Fruit fly (Drosophila melanogaster) whole organism, embryonic: ENCODE data around the gene lectin-37Db.
A peak's percentile ranks its signal among the peaks of the same experiment; 100 is the strongest.

Experiments used
- Aef1 ChIP-seq: fragments of 200-800 bp; sonication (Bioruptor generic); IDR thresholded peaks from 3 replicates; pipeline ENCODE4 v1.3.6; 2022; ENCODE audit warnings: missing biosample characterization, missing genetic modification characterization
- Antp ChIP-seq: fragments of 200-800 bp; sonication (Bioruptor generic); optimal IDR thresholded peaks from 3 replicates; lab custom pipeline; 2016; ENCODE audit warnings: missing biosample characterization, missing genetic modification characterization
- Atf-2 ChIP-seq: fragments of 200-800 bp; sonication (Bioruptor generic); optimal IDR thresholded peaks from 2 replicates; lab custom pipeline; 2016; ENCODE audit warnings: missing biosample characterization, missing genetic modification characterization
- Atf6 ChIP-seq: fragments of 200-800 bp; sonication (Bioruptor generic); IDR thresholded peaks from 2 replicates; pipeline ENCODE4 v1.3.6; 2022; ENCODE audit warnings: missing biosample characterization, missing genetic modification characterization
- B-H1 ChIP-seq: fragments of 200-800 bp; sonication (Bioruptor generic); IDR thresholded peaks from 3 replicates; pipeline ENCODE4 v1.3.6; 2022; ENCODE audit warnings: missing biosample characterization, missing genetic modification characterization
- C15 ChIP-seq: fragments of 200-800 bp; sonication (Bioruptor generic); IDR thresholded peaks from 3 replicates; pipeline ENCODE4 v1.3.6; 2022; ENCODE audit warnings: missing biosample characterization, missing genetic modification characterization
- CG10147 ChIP-seq: fragments of 200-800 bp; sonication (Bioruptor generic); optimal IDR thresholded peaks from 2 replicates; lab custom pipeline; 2019; ENCODE audit warnings: missing biosample characterization, mild to moderate bottlenecking, missing genetic modification characterization, moderate library complexity
- CG10321 ChIP-seq: fragments of 200-800 bp; sonication (Bioruptor generic); IDR thresholded peaks from 2 replicates; pipeline ENCODE4 v1.3.6; 2022; ENCODE audit warnings: missing biosample characterization, missing genetic modification characterization
- CG10366 ChIP-seq: fragments of 200-800 bp; sonication (Bioruptor generic); IDR thresholded peaks from 2 replicates; pipeline ENCODE4 v1.3.6; 2022; ENCODE audit warnings: missing biosample characterization, missing genetic modification characterization
- CG10959 ChIP-seq: fragments of 200-800 bp; sonication (Bioruptor generic); IDR thresholded peaks from 2 replicates; pipeline ENCODE4 v1.3.6; 2022; ENCODE audit warnings: missing biosample characterization, missing genetic modification characterization
- CG14014 ChIP-seq: fragments of 200-800 bp; sonication (Bioruptor generic); IDR thresholded peaks from 2 replicates; pipeline ENCODE4 v1.3.6; 2022; ENCODE audit warnings: missing biosample characterization, missing genetic modification characterization
- CG16779 ChIP-seq: fragments of 200-800 bp; sonication (Bioruptor generic); IDR thresholded peaks from 2 replicates; pipeline ENCODE4 v1.3.6; 2022; ENCODE audit warnings: missing biosample characterization, missing genetic modification characterization
- CG3065 ChIP-seq: fragments of 200-800 bp; sonication (Bioruptor generic); optimal IDR thresholded peaks from 2 replicates; lab custom pipeline; 2016; ENCODE audit warnings: missing biosample characterization, missing genetic modification characterization
- CG31441 ChIP-seq: fragments of 200-800 bp; sonication (Bioruptor generic); IDR thresholded peaks from 2 replicates; pipeline ENCODE4 v1.3.6; 2022; ENCODE audit warnings: missing biosample characterization, missing genetic modification characterization
- CG32532 ChIP-seq: fragments of 200-800 bp; sonication (Bioruptor generic); IDR thresholded peaks from 2 replicates; pipeline ENCODE4 v1.3.6; 2022; ENCODE audit warnings: missing biosample characterization, missing genetic modification characterization
- CG3281 ChIP-seq: fragments of 200-800 bp; sonication (Bioruptor generic); optimal IDR thresholded peaks from 3 replicates; lab custom pipeline; 2017; ENCODE audit warnings: missing biosample characterization, mild to moderate bottlenecking, missing genetic modification characterization
- CG33213 ChIP-seq: fragments of 200-800 bp; sonication (Bioruptor generic); optimal IDR thresholded peaks from 3 replicates; lab custom pipeline; 2016; ENCODE audit warnings: missing biosample characterization, missing genetic modification characterization
- CG33557 ChIP-seq: fragments of 200-800 bp; sonication (Bioruptor generic); optimal IDR thresholded peaks from 2 replicates; lab custom pipeline; 2019; ENCODE audit warnings: missing biosample characterization, mild to moderate bottlenecking, missing genetic modification characterization, moderate library complexity
- CG3407 ChIP-seq: fragments of 200-800 bp; sonication (Bioruptor generic); optimal IDR thresholded peaks from 2 replicates; lab custom pipeline; 2018; ENCODE audit warnings: missing biosample characterization, mild to moderate bottlenecking, missing genetic modification characterization
- CG4617 ChIP-seq: fragments of 200-800 bp; sonication (Bioruptor generic); optimal IDR thresholded peaks from 3 replicates; lab custom pipeline; 2016; ENCODE audit warnings: missing biosample characterization, missing genetic modification characterization, borderline replicate concordance
- CG6765 ChIP-seq: fragments of 200-800 bp; sonication (Bioruptor generic); optimal IDR thresholded peaks from 3 replicates; lab custom pipeline; 2017; ENCODE audit warnings: missing biosample characterization, mild to moderate bottlenecking, missing genetic modification characterization
- CG7745 ChIP-seq: fragments of 200-800 bp; sonication (Bioruptor generic); optimal IDR thresholded peaks from 2 replicates; lab custom pipeline; 2018; ENCODE audit warnings: missing biosample characterization, mild to moderate bottlenecking, missing genetic modification characterization, moderate library complexity
- CG8944 ChIP-seq: fragments of 200-800 bp; sonication (Bioruptor generic); optimal IDR thresholded peaks from 3 replicates; lab custom pipeline; 2016; ENCODE audit warnings: missing biosample characterization, missing genetic modification characterization
- CG9437 ChIP-seq: fragments of 200-800 bp; sonication (Bioruptor generic); optimal IDR thresholded peaks from 2 replicates; lab custom pipeline; 2018; ENCODE audit warnings: missing biosample characterization, mild to moderate bottlenecking, missing genetic modification characterization
- Deaf1 ChIP-seq: fragments of 200-800 bp; optimal IDR thresholded peaks from 3 replicates; lab custom pipeline; 2019; ENCODE audit warnings: missing biosample characterization, mild to moderate bottlenecking, missing genetic modification characterization, moderate library complexity
- Dll ChIP-seq: fragments of 200-800 bp; sonication (Bioruptor generic); IDR thresholded peaks from 4 replicates; pipeline ENCODE4 v1.3.6; 2022; ENCODE audit warnings: missing biosample characterization, missing genetic modification characterization; ENCODE audit not compliant: partially characterized antibody
- Elba2 ChIP-seq: fragments of 200-800 bp; sonication (Bioruptor generic); optimal IDR thresholded peaks from 3 replicates; lab custom pipeline; 2016; ENCODE audit warnings: missing biosample characterization, missing genetic modification characterization
- HHEX ChIP-seq: fragments of 200-800 bp; sonication (Bioruptor generic); optimal IDR thresholded peaks from 3 replicates; lab custom pipeline; 2017; ENCODE audit warnings: missing biosample characterization, mild to moderate bottlenecking, missing genetic modification characterization, missing genetic modification reagents
- Hr51 ChIP-seq, 2 experiments: fragments of 200-800 bp; sonication (Bioruptor generic); optimal IDR thresholded peaks; 2 replicates in 1 of 2; 3 replicates in 1 of 2; lab custom pipeline; 2016 to 2018; ENCODE audit warnings: missing biosample characterization in 2 of 2, missing genetic modification characterization in 2 of 2, mild to moderate bottlenecking in 1 of 2, moderate library complexity in 1 of 2
- Hsf ChIP-seq: fragments of 200-800 bp; sonication (Bioruptor generic); optimal IDR thresholded peaks from 3 replicates; lab custom pipeline; 2016; ENCODE audit warnings: missing biosample characterization, missing genetic modification characterization
- Meics ChIP-seq: fragments of 200-800 bp; sonication (Bioruptor generic); optimal IDR thresholded peaks from 2 replicates; lab custom pipeline; 2017; ENCODE audit warnings: missing biosample characterization, mild to moderate bottlenecking, missing genetic modification characterization
- Mrtf ChIP-seq: fragments of 200-800 bp; sonication (Bioruptor generic); IDR thresholded peaks from 3 replicates; pipeline ENCODE4 v1.3.6; 2022; ENCODE audit warnings: missing biosample characterization, missing genetic modification characterization
- Oli ChIP-seq: fragments of 200-800 bp; sonication (Bioruptor generic); optimal IDR thresholded peaks from 2 replicates; lab custom pipeline; 2018; ENCODE audit warnings: missing biosample characterization, mild to moderate bottlenecking, missing genetic modification characterization, moderate library complexity
- Ptx1 ChIP-seq: fragments of 200-800 bp; sonication (Bioruptor generic); IDR thresholded peaks from 2 replicates; pipeline ENCODE4 v1.3.6; 2022; ENCODE audit warnings: missing biosample characterization, missing genetic modification characterization
- Scr ChIP-seq: fragments of 200-800 bp; sonication (Bioruptor generic); IDR thresholded peaks from 2 replicates; pipeline ENCODE4 v1.3.6; 2022; ENCODE audit warnings: missing biosample characterization, missing genetic modification characterization; ENCODE audit not compliant: partially characterized antibody
- aop ChIP-seq: fragments of 200-800 bp; sonication (Bioruptor generic); IDR thresholded peaks from 2 replicates; pipeline ENCODE4 v1.3.6; 2022; ENCODE audit warnings: missing biosample characterization, missing genetic modification characterization
- cato ChIP-seq: fragments of 200-800 bp; sonication (Bioruptor generic); optimal IDR thresholded peaks from 2 replicates; lab custom pipeline; 2016; ENCODE audit warnings: missing biosample characterization, missing genetic modification characterization, borderline replicate concordance
- chm ChIP-seq: fragments of 200-800 bp; sonication (Bioruptor generic); IDR thresholded peaks from 2 replicates; pipeline ENCODE4 v1.3.6; 2022; ENCODE audit warnings: missing biosample characterization, missing genetic modification characterization
- croc ChIP-seq: fragments of 200-800 bp; sonication (Bioruptor generic); conservative IDR thresholded peaks from 3 replicates; pipeline ENCODE4 v1.3.6; 2022; ENCODE audit warnings: missing biosample characterization, missing genetic modification characterization
- da ChIP-seq: fragments of 200-800 bp; sonication (Bioruptor generic); optimal IDR thresholded peaks from 2 replicates; lab custom pipeline; 2016; ENCODE audit warnings: missing biosample characterization, missing genetic modification characterization
- en ChIP-seq: fragments of 200-800 bp; sonication (Bioruptor generic); optimal IDR thresholded peaks from 2 replicates; lab custom pipeline; 2016; ENCODE audit warnings: missing biosample characterization, missing genetic modification characterization
- gfzf ChIP-seq: fragments of 200-800 bp; sonication (Bioruptor generic); optimal IDR thresholded peaks from 2 replicates; lab custom pipeline; 2016; ENCODE audit warnings: missing biosample characterization, mild to moderate bottlenecking, missing genetic modification characterization, moderate library complexity
- grn ChIP-seq: fragments of 200-800 bp; sonication (Bioruptor generic); optimal IDR thresholded peaks from 3 replicates; lab custom pipeline; 2017; ENCODE audit warnings: missing biosample characterization, missing genetic modification characterization
- gsb ChIP-seq: fragments of 200-800 bp; sonication (Bioruptor generic); IDR thresholded peaks from 2 replicates; pipeline ENCODE4 v1.3.6; 2022; ENCODE audit warnings: missing biosample characterization, missing genetic modification characterization
- insv ChIP-seq, 2 experiments: fragments of 200-800 bp; sonication (Bioruptor generic); optimal IDR thresholded peaks; 3 replicates each; lab custom pipeline; 2016 to 2018; ENCODE audit warnings: missing biosample characterization in 2 of 2, missing genetic modification characterization in 2 of 2
- klu ChIP-seq: fragments of 200-800 bp; sonication (Bioruptor generic); IDR thresholded peaks from 2 replicates; pipeline ENCODE4 v1.3.6; 2022; ENCODE audit warnings: missing biosample characterization, missing genetic modification characterization
- luna ChIP-seq: fragments of 200-800 bp; sonication (Bioruptor generic); optimal IDR thresholded peaks from 2 replicates; lab custom pipeline; 2016; ENCODE audit warnings: missing biosample characterization, missing genetic modification characterization
- pb ChIP-seq: fragments of 200-800 bp; sonication (Bioruptor generic); optimal IDR thresholded peaks from 3 replicates; lab custom pipeline; 2016; ENCODE audit warnings: missing biosample characterization, missing genetic modification characterization
- pzg ChIP-seq: fragments of 200-800 bp; sonication (Bioruptor generic); optimal IDR thresholded peaks from 3 replicates; lab custom pipeline; 2018; ENCODE audit warnings: missing biosample characterization, mild to moderate bottlenecking, missing genetic modification characterization, moderate library complexity
- sc ChIP-seq, 3 experiments: fragments of >200 bp in 2 of 3; fragments of 200-800 bp in 1 of 3; sonication (Bioruptor generic) in 1 of 3; optimal IDR thresholded peaks; 2 replicates in 2 of 3; 3 replicates in 1 of 3; lab custom pipeline; 2017; ENCODE audit warnings: mild to moderate bottlenecking in 1 of 3, missing biosample characterization in 1 of 3, missing genetic modification characterization in 1 of 3, missing genetic modification reagents in 1 of 3
- slbo ChIP-seq: fragments of 200-800 bp; sonication (Bioruptor generic); IDR thresholded peaks from 2 replicates; pipeline ENCODE4 v1.3.6; 2022; ENCODE audit warnings: missing biosample characterization, missing genetic modification characterization
- tgo ChIP-seq: fragments of 200-800 bp; sonication (Bioruptor generic); IDR thresholded peaks from 3 replicates; pipeline ENCODE4 v1.3.6; 2022; ENCODE audit warnings: missing biosample characterization, missing genetic modification characterization

Gene lectin-37Db

DNA sequence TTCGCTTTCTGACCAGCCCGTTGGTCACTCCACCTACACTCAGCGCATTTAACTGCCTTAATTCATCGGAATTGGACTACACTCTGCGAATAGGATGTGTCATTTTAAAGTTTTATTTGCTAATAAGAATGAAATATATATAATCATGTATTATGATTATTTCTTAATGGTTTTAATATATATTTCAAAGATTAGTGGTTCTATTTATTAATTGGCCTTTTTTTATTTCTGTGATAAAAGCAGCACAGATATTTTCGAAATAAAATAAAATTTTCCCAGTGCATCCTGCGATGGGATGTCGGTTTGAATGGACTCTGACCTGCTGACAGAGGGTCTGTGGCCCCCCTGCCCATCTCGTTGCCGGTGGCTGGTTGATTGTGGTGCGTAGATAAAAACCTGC lies 45.1 kb upstream of the lectin-37Db start (continued):
- no peak for TF ChIP-seq Atf6 (GFP tag; lab: Robert Waterston, UW)
- no peak for TF ChIP-seq CG3281
- TF ChIP-seq pzg (GFP tag; lab: Kevin White, UChicago), result no peak
- TF ChIP-seq slbo (GFP tag; lab: Robert Waterston, UW), result no peak
- no peak for TF ChIP-seq Elba2 (GFP tag; lab: Kevin White, UChicago)
- no peak for TF ChIP-seq luna (GFP tag; lab: Kevin White, UChicago)
- no peak for TF ChIP-seq CG16779 (GFP tag; lab: Robert Waterston, UW)
- TF ChIP-seq sc (optimal IDR thresholded peaks at IDR 0.05; lab: Kevin White, UChicago), result no peak
- TF ChIP-seq sc (GFP tag; optimal IDR thresholded peaks at IDR 0.05; lab: Kevin White, UChicago), result no peak
- TF ChIP-seq CG10147 (GFP tag; lab: Kevin White, UChicago), result no peak
- peak; percentile 24; the same call in 1 of the 3 replicates for TF ChIP-seq tgo (GFP tag; lab: Robert Waterston, UW)
- TF ChIP-seq Aef1 (GFP tag; lab: Robert Waterston, UW), result no peak
- no peak for TF ChIP-seq CG4617 (GFP tag; lab: Kevin White, UChicago)
- TF ChIP-seq CG9437 (GFP tag; lab: Kevin White, UChicago), result no peak
- TF ChIP-seq CG10366 (GFP tag; lab: Robert Waterston, UW), result no peak
- no peak for TF ChIP-seq CG33557 (GFP tag; lab: Kevin White, UChicago)
- no peak for TF ChIP-seq en
- no peak for TF ChIP-seq CG8944
- peak; percentile 65 for TF ChIP-seq CG31441 (GFP tag; lab: Robert Waterston, UW)
- TF ChIP-seq da (GFP tag; lab: Kevin White, UChicago), result no peak
- no peak for TF ChIP-seq Meics (GFP tag; lab: Kevin White, UChicago)
- TF ChIP-seq CG14014 (GFP tag; lab: Robert Waterston, UW), result no peak
- TF ChIP-seq C15 (GFP tag; lab: Robert Waterston, UW), result no peak
- no peak for TF ChIP-seq Scr
- peak; percentile 46 for TF ChIP-seq Oli (tag; lab: Kevin White, UChicago)
- TF ChIP-seq CG6765, result no peak
- no peak for TF ChIP-seq pb (GFP tag; lab: Kevin White, UChicago)
- TF ChIP-seq chm (GFP tag; lab: Robert Waterston, UW), result no peak
- no peak for TF ChIP-seq grn (GFP tag; lab: Kevin White, UChicago)
- no peak for TF ChIP-seq Atf-2 (GFP tag; lab: Kevin White, UChicago)
- TF ChIP-seq Mrtf (GFP tag; lab: Robert Waterston, UW), result no peak
- TF ChIP-seq Hsf (GFP tag; lab: Kevin White, UChicago), result no peak
- TF ChIP-seq CG10321, result no peak
- no peak for TF ChIP-seq cato
- no peak for TF ChIP-seq CG3065 (GFP tag; lab: Kevin White, UChicago)
- TF ChIP-seq CG10959, result no peak
- no peak for TF ChIP-seq Dll (GFP tag; lab: Robert Waterston, UW)
- no peak for TF ChIP-seq HHEX (GFP tag; lab: Kevin White, UChicago)
- no peak for TF ChIP-seq gfzf (GFP tag; lab: Kevin White, UChicago)
- TF ChIP-seq CG33213 (GFP tag; lab: Kevin White, UChicago), result no peak
- no peak for TF ChIP-seq insv (GFP tag; optimal IDR thresholded peaks at IDR 0.05; lab: Kevin White, UChicago)
- TF ChIP-seq Deaf1 (tag; lab: Kevin White, UChicago), result peak; percentile 5
- TF ChIP-seq croc (GFP tag; lab: Robert Waterston, UW), result 0 out of 3 replicates have a peak, but pooled peaks have one; percentile 27
- TF ChIP-seq Antp, result no peak
- TF ChIP-seq CG7745 (tag; lab: Kevin White, UChicago), result no peak
- TF ChIP-seq CG32532 (GFP tag; lab: Robert Waterston, UW), result no peak
- TF ChIP-seq klu (GFP tag; lab: Robert Waterston, UW), result no peak
- TF ChIP-seq Hr51 (GFP tag; optimal IDR thresholded peaks at IDR 0.05; lab: Kevin White, UChicago), result peak in 1 of 2 experiments; percentile 41
- no peak for TF ChIP-seq B-H1 (GFP tag; lab: Robert Waterston, UW)
- peak; percentile 2 for TF ChIP-seq CG3407 (GFP tag; lab: Kevin White, UChicago)
- TF ChIP-seq aop, result no peak
- no peak for TF ChIP-seq gsb (GFP tag; lab: Robert Waterston, UW)
- peak; percentile 50 for TF ChIP-seq Ptx1 (GFP tag; lab: Robert Waterston, UW)
